Fruit fly (Drosophila melanogaster) whole organism, embryonic: ENCODE data around the gene Mtch.

ENCODE experiments used
- Antp ChIP-seq: fragments of 200-800 bp; sonication (Bioruptor generic); optimal IDR thresholded peaks from 3 replicates; lab custom pipeline; 2016; ENCODE audit warnings: missing biosample characterization, missing genetic modification characterization
- Atf-2 ChIP-seq: fragments of 200-800 bp; sonication (Bioruptor generic); optimal IDR thresholded peaks from 2 replicates; lab custom pipeline; 2016; ENCODE audit warnings: missing biosample characterization, missing genetic modification characterization
- CG10565 ChIP-seq: fragments of 200-800 bp; sonication (Bioruptor generic); optimal IDR thresholded peaks from 3 replicates; lab custom pipeline; 2016; ENCODE audit warnings: missing biosample characterization, mild to moderate bottlenecking, missing genetic modification characterization
- CG12659 ChIP-seq: fragments of 200-800 bp; sonication (Bioruptor generic); optimal IDR thresholded peaks from 3 replicates; lab custom pipeline; 2017; ENCODE audit warnings: mild to moderate bottlenecking, missing biosample characterization, missing genetic modification reagents, missing genetic modification characterization
- CG12769 ChIP-seq: fragments of 200-800 bp; sonication (Bioruptor generic); optimal IDR thresholded peaks from 2 replicates; lab custom pipeline; 2019; ENCODE audit warnings: missing biosample characterization, mild to moderate bottlenecking, missing genetic modification characterization, moderate library complexity
- CG13424 ChIP-seq: fragments of 200-800 bp; sonication (Bioruptor generic); optimal IDR thresholded peaks from 2 replicates; lab custom pipeline; 2019; ENCODE audit warnings: missing biosample characterization, mild to moderate bottlenecking, missing genetic modification characterization, moderate library complexity
- CG15514 ChIP-seq: fragments of 200-800 bp; sonication (Bioruptor generic); optimal IDR thresholded peaks from 3 replicates; lab custom pipeline; 2017; ENCODE audit warnings: missing biosample characterization, missing genetic modification characterization, mild to moderate bottlenecking, moderate library complexity, missing genetic modification reagents
- CG16813 ChIP-seq: fragments of 200-800 bp; sonication (Bioruptor generic); IDR thresholded peaks from 3 replicates; pipeline ENCODE4 v1.3.6; 2022; ENCODE audit warnings: missing biosample characterization, missing genetic modification characterization; ENCODE audit not compliant: partially characterized antibody
- CG16815 ChIP-seq: fragments of 200-800 bp; sonication (Bioruptor generic); optimal IDR thresholded peaks from 3 replicates; lab custom pipeline; 2017; ENCODE audit warnings: missing biosample characterization, mild to moderate bottlenecking, missing genetic modification characterization
- CG2116 ChIP-seq: fragments of 200-800 bp; sonication (Bioruptor generic); optimal IDR thresholded peaks from 3 replicates; lab custom pipeline; 2018; ENCODE audit warnings: missing biosample characterization, mild to moderate bottlenecking, missing genetic modification characterization
- CG2129 ChIP-seq: fragments of 200-800 bp; sonication (Bioruptor generic); IDR thresholded peaks from 2 replicates; pipeline ENCODE4 v1.3.6; 2022; ENCODE audit warnings: missing biosample characterization, missing genetic modification characterization; ENCODE audit not compliant: partially characterized antibody
- CG2712 ChIP-seq: fragments of 200-800 bp; optimal IDR thresholded peaks from 3 replicates; lab custom pipeline; 2019; ENCODE audit warnings: missing biosample characterization, mild to moderate bottlenecking, missing genetic modification characterization, moderate library complexity
- CG31365 ChIP-seq: fragments of 200-800 bp; sonication (Bioruptor generic); optimal IDR thresholded peaks from 2 replicates; lab custom pipeline; 2018; ENCODE audit warnings: missing biosample characterization, mild to moderate bottlenecking, missing genetic modification characterization
- CG33213 ChIP-seq: fragments of 200-800 bp; sonication (Bioruptor generic); optimal IDR thresholded peaks from 3 replicates; lab custom pipeline; 2016; ENCODE audit warnings: missing biosample characterization, missing genetic modification characterization
- CG4360 ChIP-seq: fragments of 200-800 bp; sonication (Bioruptor generic); IDR thresholded peaks from 2 replicates; pipeline ENCODE4 v1.3.6; 2022; ENCODE audit warnings: missing biosample characterization, missing genetic modification characterization
- CG6854 ChIP-seq: fragments of 200-800 bp; sonication (Bioruptor generic); optimal IDR thresholded peaks from 3 replicates; lab custom pipeline; 2017; ENCODE audit warnings: missing biosample characterization, mild to moderate bottlenecking, missing genetic modification characterization
- CG7928 ChIP-seq: fragments of 200-800 bp; sonication (Bioruptor generic); optimal IDR thresholded peaks from 2 replicates; lab custom pipeline; 2017; ENCODE audit warnings: missing biosample characterization, mild to moderate bottlenecking, missing genetic modification characterization
- CG7963 ChIP-seq: fragments of 200-800 bp; sonication (Bioruptor generic); IDR thresholded peaks from 3 replicates; pipeline ENCODE4 v1.3.6; 2022; ENCODE audit warnings: missing biosample characterization, missing genetic modification characterization; ENCODE audit not compliant: partially characterized antibody
- Doc3 ChIP-seq: fragments of 200-800 bp; sonication (Bioruptor generic); IDR thresholded peaks from 3 replicates; pipeline ENCODE4 v1.3.6; 2022; ENCODE audit warnings: missing biosample characterization, missing genetic modification characterization; ENCODE audit not compliant: partially characterized antibody
- Dref ChIP-seq: fragments of 200-800 bp; sonication (Bioruptor generic); IDR thresholded peaks from 2 replicates; pipeline ENCODE4 v1.3.6; 2022; ENCODE audit warnings: missing biosample characterization, missing genetic modification characterization
- Fer2 ChIP-seq: fragments of 200-800 bp; sonication (Bioruptor generic); optimal IDR thresholded peaks from 2 replicates; lab custom pipeline; 2018; ENCODE audit warnings: missing biosample characterization, mild to moderate bottlenecking, missing genetic modification characterization, moderate library complexity
- Hmr ChIP-seq: fragments of 200-800 bp; sonication (Bioruptor generic); optimal IDR thresholded peaks from 3 replicates; lab custom pipeline; 2017; ENCODE audit warnings: mild to moderate bottlenecking, missing biosample characterization, missing genetic modification reagents, missing genetic modification characterization
- Opbp ChIP-seq: fragments of 200-800 bp; sonication (Bioruptor generic); IDR thresholded peaks from 3 replicates; pipeline ENCODE4 v1.3.6; 2022; ENCODE audit warnings: missing biosample characterization, missing genetic modification characterization; ENCODE audit not compliant: partially characterized antibody
- Sin3A ChIP-seq: fragments of >200 bp; optimal IDR thresholded peaks from 2 replicates; lab custom pipeline; 2018
- Sox102F ChIP-seq: fragments of 200-800 bp; sonication (Bioruptor generic); optimal IDR thresholded peaks from 2 replicates; lab custom pipeline; 2018; ENCODE audit warnings: missing biosample characterization, mild to moderate bottlenecking, missing genetic modification characterization, moderate library complexity
- Sry-δ ChIP-seq: fragments of 200-800 bp; sonication (Bioruptor generic); optimal IDR thresholded peaks from 2 replicates; lab custom pipeline; 2016; ENCODE audit warnings: missing biosample characterization, missing genetic modification characterization
- Stat92E ChIP-seq, 3 experiments: fragments of >200 bp in 2 of 3; fragments of 200-800 bp in 1 of 3; sonication (Bioruptor generic) in 1 of 3; optimal IDR thresholded peaks; 2 replicates each; lab custom pipeline; 2017 to 2019; ENCODE audit warnings: missing biosample characterization in 3 of 3, missing genetic modification characterization in 3 of 3, mild to moderate bottlenecking in 1 of 3, moderate library complexity in 1 of 3
- bbx ChIP-seq: fragments of 200-800 bp; sonication (Bioruptor generic); IDR thresholded peaks from 2 replicates; pipeline ENCODE4 v1.3.6; 2022; ENCODE audit warnings: missing biosample characterization, missing genetic modification characterization; ENCODE audit not compliant: partially characterized antibody
- chinmo ChIP-seq: fragments of 200-800 bp; sonication (Bioruptor generic); IDR thresholded peaks from 4 replicates; pipeline ENCODE4 v1.3.6; 2022; ENCODE audit warnings: missing biosample characterization, missing genetic modification characterization; ENCODE audit not compliant: partially characterized antibody
- crc ChIP-seq: fragments of 200-800 bp; sonication (Bioruptor generic); optimal IDR thresholded peaks from 2 replicates; lab custom pipeline; 2016; ENCODE audit warnings: missing biosample characterization, missing genetic modification characterization
- dati ChIP-seq: fragments of 200-800 bp; sonication (Bioruptor generic); IDR thresholded peaks from 2 replicates; pipeline ENCODE4 v1.3.6; 2022; ENCODE audit warnings: missing biosample characterization, missing genetic modification characterization
- fd3F ChIP-seq: fragments of 200-800 bp; sonication (Bioruptor generic); optimal IDR thresholded peaks from 2 replicates; lab custom pipeline; 2018; ENCODE audit warnings: missing biosample characterization, mild to moderate bottlenecking, missing genetic modification characterization, moderate library complexity
- her ChIP-seq: fragments of 200-800 bp; sonication (Bioruptor generic); optimal IDR thresholded peaks from 2 replicates; lab custom pipeline; 2016; ENCODE audit warnings: missing biosample characterization, missing genetic modification characterization
- knrl ChIP-seq: fragments of 200-800 bp; sonication (Bioruptor generic); IDR thresholded peaks from 3 replicates; pipeline ENCODE4 v1.3.6; 2022; ENCODE audit warnings: missing biosample characterization, missing genetic modification characterization; ENCODE audit not compliant: partially characterized antibody
- mld ChIP-seq: fragments of 200-800 bp; sonication (Bioruptor generic); IDR thresholded peaks from 3 replicates; pipeline ENCODE4 v1.3.6; 2022; ENCODE audit warnings: missing biosample characterization, missing genetic modification characterization; ENCODE audit not compliant: partially characterized antibody
- nerfin-1 ChIP-seq: fragments of 200-800 bp; sonication (Bioruptor generic); optimal IDR thresholded peaks from 3 replicates; lab custom pipeline; 2019; ENCODE audit warnings: missing biosample characterization, mild to moderate bottlenecking, missing genetic modification characterization, moderate library complexity
- nmo ChIP-seq: fragments of 200-800 bp; sonication (Bioruptor generic); optimal IDR thresholded peaks from 2 replicates; lab custom pipeline; 2018; ENCODE audit warnings: missing biosample characterization, mild to moderate bottlenecking, missing genetic modification characterization, moderate library complexity
- nom ChIP-seq: fragments of 200-800 bp; sonication (Bioruptor generic); optimal IDR thresholded peaks from 2 replicates; lab custom pipeline; 2017; ENCODE audit warnings: missing biosample characterization, missing genetic modification characterization, mild to moderate bottlenecking, moderate library complexity, missing genetic modification reagents
- pzg ChIP-seq: fragments of 200-800 bp; sonication (Bioruptor generic); optimal IDR thresholded peaks from 3 replicates; lab custom pipeline; 2018; ENCODE audit warnings: missing biosample characterization, mild to moderate bottlenecking, missing genetic modification characterization, moderate library complexity
- sd ChIP-seq: fragments of 200-800 bp; sonication (Bioruptor generic); optimal IDR thresholded peaks from 3 replicates; lab custom pipeline; 2018; ENCODE audit warnings: missing biosample characterization, mild to moderate bottlenecking, missing genetic modification characterization, moderate library complexity
- sna ChIP-seq: fragments of 200-800 bp; sonication (Bioruptor generic); IDR thresholded peaks from 2 replicates; pipeline ENCODE4 v1.3.6; 2022; ENCODE audit warnings: missing biosample characterization, missing genetic modification characterization; ENCODE audit not compliant: partially characterized antibody
- sr ChIP-seq: fragments of 200-800 bp; sonication (Bioruptor generic); IDR thresholded peaks from 3 replicates; pipeline ENCODE4 v1.3.6; 2022; ENCODE audit warnings: missing biosample characterization, missing genetic modification characterization
- unpg ChIP-seq: fragments of 200-800 bp; sonication (Bioruptor generic); optimal IDR thresholded peaks from 3 replicates; lab custom pipeline; 2018; ENCODE audit warnings: missing biosample characterization, mild to moderate bottlenecking, missing genetic modification characterization, moderate library complexity
- vnd ChIP-seq: fragments of 200-800 bp; sonication (Bioruptor generic); IDR thresholded peaks from 3 replicates; pipeline ENCODE4 v1.3.6; 2022; ENCODE audit warnings: missing biosample characterization, missing genetic modification characterization; ENCODE audit not compliant: partially characterized antibody
- zen ChIP-seq: fragments of 200-800 bp; sonication (Bioruptor generic); optimal IDR thresholded peaks from 3 replicates; lab custom pipeline; 2018; ENCODE audit warnings: missing biosample characterization, mild to moderate bottlenecking, missing genetic modification characterization, moderate library complexity

The Mtch gene

dm6 chr3L:140838-141559 is 43.4 kb upstream of the Mtch start (continued):
- peak; percentile 48 for TF ChIP-seq CG12769
- no peak for TF ChIP-seq her (GFP tag; lab: Kevin White, UChicago)
- no peak for TF ChIP-seq crc (GFP tag; lab: Kevin White, UChicago)
- TF ChIP-seq Sox102F = no peak
- no peak for TF ChIP-seq unpg (GFP tag; lab: Kevin White, UChicago)
- TF ChIP-seq CG13424 (tag; lab: Kevin White, UChicago) = no peak
- TF ChIP-seq CG10565 (GFP tag; lab: Kevin White, UChicago) = no peak
- TF ChIP-seq sd (tag; lab: Kevin White, UChicago) = peak; percentile 68
- no peak for TF ChIP-seq Fer2
- no peak for TF ChIP-seq Atf-2 (GFP tag; lab: Kevin White, UChicago)
- TF ChIP-seq fd3F (GFP tag; lab: Kevin White, UChicago) = no peak
- TF ChIP-seq nmo (GFP tag; lab: Kevin White, UChicago) = no peak

dm6 chr3L:145998-146576 is 38.3 kb upstream of the Mtch start, which contains the start of gene CG6845:
Gene CG6845, plus strand, starts transcription at chr3L:146433.
- peak; percentile 26 for TF ChIP-seq CG12659 (GFP tag; lab: Kevin White, UChicago)
- TF ChIP-seq zen (tag; lab: Kevin White, UChicago) = no peak
- peak; percentile 89 for TF ChIP-seq CG4360 (GFP tag; lab: Robert Waterston, UW)
- peak; percentile 91 for TF ChIP-seq CG2116 (GFP tag; lab: Kevin White, UChicago)
- peak; percentile 70 for TF ChIP-seq CG16813 (GFP tag; lab: Robert Waterston, UW)
- TF ChIP-seq CG7963 (GFP tag; lab: Robert Waterston, UW) = peak; percentile 85
- TF ChIP-seq Dref (GFP tag; lab: Robert Waterston, UW) = peak; percentile 95
- no peak for TF ChIP-seq dati (GFP tag; lab: Robert Waterston, UW)
- TF ChIP-seq mld (GFP tag; lab: Robert Waterston, UW) = peak; percentile 73; the same call in 2 of the 3 replicates
- TF ChIP-seq sr (GFP tag; lab: Robert Waterston, UW) = no peak
- no peak for TF ChIP-seq Antp (GFP tag; lab: Kevin White, UChicago)
- TF ChIP-seq Hmr (GFP tag; lab: Kevin White, UChicago) = peak; percentile 36
- TF ChIP-seq Opbp = peak; percentile 72; the same call in 2 of the 3 replicates
- peak; percentile 74; the same call in 1 of the 4 replicates for TF ChIP-seq chinmo (GFP tag; lab: Robert Waterston, UW)
- peak; percentile 38; the same call in 2 of the 3 replicates for TF ChIP-seq knrl (GFP tag; lab: Robert Waterston, UW)
- peak; percentile 15 for TF ChIP-seq CG7928 (GFP tag; lab: Kevin White, UChicago)
- peak; percentile 9 for TF ChIP-seq nom
- peak; percentile 89 for TF ChIP-seq bbx (GFP tag; lab: Robert Waterston, UW)
- no peak for TF ChIP-seq CG31365 (tag; lab: Kevin White, UChicago)
- TF ChIP-seq CG2129 (GFP tag; lab: Robert Waterston, UW) = peak; percentile 40; the same call in 1 of the 2 replicates
- TF ChIP-seq sna = peak; percentile 85
- TF ChIP-seq CG33213 (GFP tag; lab: Kevin White, UChicago) = peak; percentile 33
- TF ChIP-seq CG6854 (GFP tag; lab: Kevin White, UChicago) = no peak
- TF ChIP-seq Sin3A = peak; percentile 17
- TF ChIP-seq CG2712 (tag; lab: Kevin White, UChicago) = peak; percentile 35
- peak; percentile 35 for TF ChIP-seq nmo (GFP tag; lab: Kevin White, UChicago)
- TF ChIP-seq Sry-δ (GFP tag; lab: Kevin White, UChicago) = peak; percentile 73
- no peak for TF ChIP-seq CG16815 (GFP tag; lab: Kevin White, UChicago)
- peak; percentile 66 for TF ChIP-seq CG15514 (GFP tag; lab: Kevin White, UChicago)
- TF ChIP-seq nerfin-1 (tag; lab: Kevin White, UChicago) = no peak
- TF ChIP-seq pzg = peak; percentile 92
- TF ChIP-seq Doc3 (GFP tag; lab: Robert Waterston, UW) = peak; percentile 36; the same call in 1 of the 3 replicates
- peak in 1 of 3 experiments; percentile 8 for TF ChIP-seq Stat92E (GFP tag; optimal IDR thresholded peaks at IDR 0.05; lab: Kevin White, UChicago)
- TF ChIP-seq vnd = peak; percentile 73
